Worm (Caenorhabditis elegans): ENCODE results near the gene rpl-25.1.
A peak's percentile ranks its signal among the peaks of the same experiment; 100 is the strongest.

Gene rpl-25.1

ce11 chrX:4744037-4744436, 29.1 kb downstream of the rpl-25.1 start:
- TF ChIP-seq hmg-11 (tag; optimal IDR thresholded peaks at IDR 0.05) (peak; percentile 2), zag-1 (tag; optimal IDR thresholded peaks at IDR 0.05) (no peak), egl-27 (tag; optimal IDR thresholded peaks at IDR 0.05) (no peak), lin-39 (tag; optimal IDR thresholded peaks at IDR 0.05) (peak; percentile 37)

- TF ChIP-seq sea-2 (GFP tag; optimal IDR thresholded peaks at IDR 0.05) (no peak), ceh-16 (tag; optimal IDR thresholded peaks at IDR 0.05) (no peak), elt-2 (tag; optimal IDR thresholded peaks at IDR 0.05) (peak; percentile 52), pqm-1 (tag; optimal IDR thresholded peaks at IDR 0.05) (peak; percentile 49)
Observed at ce11 chrX:4749080-4749479, 34.1 kb downstream of the rpl-25.1 start, which contains the start of gene lon-2. lon-2 (minus strand) TSS chrX:4749083.

- TF ChIP-seq mdl-1 (tag; optimal IDR thresholded peaks at IDR 0.05): no peak
- no peak for TF ChIP-seq daf-12 (tag; optimal IDR thresholded peaks at IDR 0.05)
- no peak for TF ChIP-seq ztf-11 (tag; optimal IDR thresholded peaks at IDR 0.05)
- no peak for TF ChIP-seq elt-1 (tag; optimal IDR thresholded peaks at IDR 0.05)
- no peak for TF ChIP-seq unc-62 (GFP tag; optimal IDR thresholded peaks at IDR 0.05)
Observed at ce11 chrX:4754725-4755124, 39.7 kb downstream of the rpl-25.1 start, which contains the start of gene C39E6.2. C39E6.2 (minus strand) TSS chrX:4755118.

DNA sequence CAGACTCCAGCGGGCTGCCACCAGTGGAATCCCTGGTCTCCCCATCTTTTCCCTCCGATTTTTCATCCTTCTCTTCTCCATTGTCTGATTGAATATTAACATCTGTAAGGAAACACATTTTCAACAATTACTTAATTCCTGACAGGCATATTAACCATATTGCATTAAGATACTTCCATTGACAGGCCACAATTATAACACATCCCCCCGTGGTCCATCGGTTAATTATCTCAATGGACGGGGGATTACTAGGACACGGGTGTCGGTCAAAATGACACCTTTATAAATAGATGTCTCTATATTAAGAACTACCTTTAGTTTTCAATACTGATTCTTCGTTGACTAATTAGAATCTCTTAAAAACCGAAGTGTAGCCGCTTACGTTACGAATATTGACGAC, 44.7 kb downstream of the rpl-25.1 start:
- TF ChIP-seq nhr-77 (tag; optimal IDR thresholded peaks at IDR 0.05) (no peak), egl-5 (tag; optimal IDR thresholded peaks at IDR 0.05) (no peak), lin-39 (tag; optimal IDR thresholded peaks at IDR 0.05) (no peak), zag-1 (tag; optimal IDR thresholded peaks at IDR 0.05) (no peak), fkh-2 (tag; optimal IDR thresholded peaks at IDR 0.05) (no peak), pha-4 (tag; optimal IDR thresholded peaks at IDR 0.05) (no peak), aly-2 (tag; optimal IDR thresholded peaks at IDR 0.05) (no peak), ceh-16 (tag; optimal IDR thresholded peaks at IDR 0.05) (no peak), fkh-10 (GFP tag; optimal IDR thresholded peaks at IDR 0.05) (no peak)

DNA sequence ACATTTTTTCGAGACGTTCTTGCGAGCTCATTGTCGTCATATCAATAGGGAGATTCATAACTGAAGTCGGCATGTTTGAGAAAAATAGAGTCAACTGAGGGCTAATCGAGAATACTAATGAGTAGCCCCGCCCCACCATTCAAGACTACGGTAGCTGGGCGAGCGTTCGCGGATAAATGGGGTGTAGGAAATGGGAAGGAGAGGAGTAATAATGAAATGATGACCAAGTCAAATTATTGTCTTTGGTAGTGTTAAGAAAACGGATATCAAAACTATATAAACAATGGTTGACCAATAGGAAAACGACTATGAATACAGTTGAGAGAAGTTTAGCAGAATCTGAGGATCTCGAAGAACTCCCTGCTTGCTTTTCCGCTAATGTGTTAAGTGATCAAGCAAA, 46.6 kb downstream of the rpl-25.1 start, which contains the start of gene mls-2:
Gene mls-2, minus strand, starts transcription at position 101 of the 400 bp plus-strand sequence.
- TF ChIP-seq nfya-1 (tag; optimal IDR thresholded peaks at IDR 0.05; ENCODE audit: insufficient read depth) (no peak), pqm-1 (tag; optimal IDR thresholded peaks at IDR 0.05) (no peak), elt-3 (tag; optimal IDR thresholded peaks at IDR 0.05) (no peak)

Data from whole organism, L3 larva.